Fruit fly (Drosophila melanogaster): ENCODE results near the gene Best1.

Best1 gene

dm6 chr3R:10170356-10170876, at the start of gene Best1 (continued):
- TF ChIP-seq CG6792 (GFP tag; optimal IDR thresholded peaks at IDR 0.05) (peak; percentile 92), CG11762 (GFP tag; optimal IDR thresholded peaks at IDR 0.05; ENCODE audit: insufficient read depth) (peak; percentile 89), CG8632 (GFP tag; optimal IDR thresholded peaks at IDR 0.05) (peak; percentile 95), esn (GFP tag; optimal IDR thresholded peaks at IDR 0.05) (peak; percentile 95), Eip75B (GFP tag; optimal IDR thresholded peaks at IDR 0.05) (peak; percentile 81), Sox14 (GFP tag; optimal IDR thresholded peaks at IDR 0.05) (peak; percentile 87), CG34406 (GFP tag; optimal IDR thresholded peaks at IDR 0.05) (peak; percentile 96), acj6 (GFP tag; optimal IDR thresholded peaks at IDR 0.05) (peak; percentile 90)

- TF ChIP-seq Eip93F (GFP tag; optimal IDR thresholded peaks at IDR 0.05), result no peak
- TF ChIP-seq CG8632 (GFP tag; optimal IDR thresholded peaks at IDR 0.05), result no peak
Observed at dm6 chr3R:10217998-10218397, 47.7 kb upstream of the Best1 start.

dm6 chr3R:10213430-10213829, 43.1 kb upstream of the Best1 start:
- peak; percentile 95 for TF ChIP-seq CG3032 (tag; optimal IDR thresholded peaks at IDR 0.05)
- peak; percentile 80 for TF ChIP-seq CG11902 (GFP tag; optimal IDR thresholded peaks at IDR 0.05)
- TF ChIP-seq CG8632 (GFP tag; optimal IDR thresholded peaks at IDR 0.05), result peak; percentile 89
- peak; percentile 91 for TF ChIP-seq dsx (GFP tag; optimal IDR thresholded peaks at IDR 0.05; ENCODE audit: poor library complexity, severe bottlenecking)
- TF ChIP-seq Met (GFP tag; optimal IDR thresholded peaks at IDR 0.05), result peak; percentile 64
- TF ChIP-seq Hr39 (GFP tag; optimal IDR thresholded peaks at IDR 0.05), result peak; percentile 23
- TF ChIP-seq CG3919 (GFP tag; optimal IDR thresholded peaks at IDR 0.05), result peak; percentile 88
- peak; percentile 80 to 89 for TF ChIP-seq salr (GFP tag; optimal IDR thresholded peaks at IDR 0.05)
- TF ChIP-seq Hr38 (GFP tag; optimal IDR thresholded peaks at IDR 0.05), result no peak
- peak; percentile 82 for TF ChIP-seq CG6792 (GFP tag; optimal IDR thresholded peaks at IDR 0.05)
- TF ChIP-seq eg (GFP tag; IDR thresholded peaks at IDR 0.05), result peak; percentile 91
- TF ChIP-seq CG10631 (GFP tag; optimal IDR thresholded peaks at IDR 0.05), result peak; percentile 94
- TF ChIP-seq svp (GFP tag), result peak; percentile 79
- TF ChIP-seq CG34406 (GFP tag; optimal IDR thresholded peaks at IDR 0.05), result peak; percentile 84
- peak; percentile 78 for TF ChIP-seq Lpt (GFP tag; optimal IDR thresholded peaks at IDR 0.05)
- peak; percentile 68 for TF ChIP-seq fd85E (GFP tag; optimal IDR thresholded peaks at IDR 0.05)
- peak; percentile 91 for TF ChIP-seq CG32006 (GFP tag; optimal IDR thresholded peaks at IDR 0.05)
- peak; percentile 29 for TF ChIP-seq Sox102F (GFP tag; optimal IDR thresholded peaks at IDR 0.05)
- TF ChIP-seq OdsH (GFP tag; optimal IDR thresholded peaks at IDR 0.05), result peak; percentile 90
- peak; percentile 87 for TF ChIP-seq CG16779 (tag; optimal IDR thresholded peaks at IDR 0.05)
- TF ChIP-seq CG6276 (GFP tag; optimal IDR thresholded peaks at IDR 0.05), result peak; percentile 81
- TF ChIP-seq CG7368 (GFP tag; optimal IDR thresholded peaks at IDR 0.05), result peak; percentile 87
- peak; percentile 57 for TF ChIP-seq cyc (GFP tag; optimal IDR thresholded peaks at IDR 0.05)
- no peak for TF ChIP-seq Ets21C (GFP tag; optimal IDR thresholded peaks at IDR 0.05)
- TF ChIP-seq CG10669 (GFP tag; optimal IDR thresholded peaks at IDR 0.05), result peak; percentile 94
- peak; percentile 93 for TF ChIP-seq CG9139 (GFP tag; optimal IDR thresholded peaks at IDR 0.05)
- peak; percentile 96 for TF ChIP-seq CG6163 (GFP tag; IDR thresholded peaks at IDR 0.05)
- peak; percentile 13 for TF ChIP-seq Blimp-1 (GFP tag; optimal IDR thresholded peaks at IDR 0.05)
- peak; percentile 86 for TF ChIP-seq CG11294 (GFP tag; IDR thresholded peaks at IDR 0.05)
- TF ChIP-seq dac (GFP tag; optimal IDR thresholded peaks at IDR 0.05), result no peak
- TF ChIP-seq spab (GFP tag; optimal IDR thresholded peaks at IDR 0.05), result peak; percentile 92
- TF ChIP-seq Smox (GFP tag; optimal IDR thresholded peaks at IDR 0.05), result peak; percentile 42
- peak; percentile 77 for TF ChIP-seq esn (GFP tag; optimal IDR thresholded peaks at IDR 0.05)
- TF ChIP-seq Gug (GFP tag; IDR thresholded peaks at IDR 0.05), result peak; percentile 87
- peak; percentile 75 for TF ChIP-seq Sox14 (GFP tag; optimal IDR thresholded peaks at IDR 0.05)
- TF ChIP-seq Eip93F (GFP tag; optimal IDR thresholded peaks at IDR 0.05), result peak; percentile 29
- TF ChIP-seq CG8319 (GFP tag; optimal IDR thresholded peaks at IDR 0.05), result peak; percentile 84
- peak; percentile 42 for TF ChIP-seq CG31627 (GFP tag; optimal IDR thresholded peaks at IDR 0.05)
- TF ChIP-seq Sox15 (GFP tag; optimal IDR thresholded peaks at IDR 0.05), result peak; percentile 81
- no peak for TF ChIP-seq CG6854 (GFP tag; optimal IDR thresholded peaks at IDR 0.05)
- TF ChIP-seq CG8119 (GFP tag; IDR thresholded peaks at IDR 0.05), result peak; percentile 87
- peak; percentile 44 for TF ChIP-seq lz (GFP tag; optimal IDR thresholded peaks at IDR 0.05)
- TF ChIP-seq Ets96B (tag; optimal IDR thresholded peaks at IDR 0.05), result peak; percentile 93
- peak; percentile 81 for TF ChIP-seq Eip75B (GFP tag; optimal IDR thresholded peaks at IDR 0.05)
- peak; percentile 94 for TF ChIP-seq Eip78C (GFP tag)

All from whole organism, prepupa.